Fruit fly (Drosophila melanogaster): Measurements from ENCODE around the gene Gyc32E.

The Gyc32E gene

DNA sequence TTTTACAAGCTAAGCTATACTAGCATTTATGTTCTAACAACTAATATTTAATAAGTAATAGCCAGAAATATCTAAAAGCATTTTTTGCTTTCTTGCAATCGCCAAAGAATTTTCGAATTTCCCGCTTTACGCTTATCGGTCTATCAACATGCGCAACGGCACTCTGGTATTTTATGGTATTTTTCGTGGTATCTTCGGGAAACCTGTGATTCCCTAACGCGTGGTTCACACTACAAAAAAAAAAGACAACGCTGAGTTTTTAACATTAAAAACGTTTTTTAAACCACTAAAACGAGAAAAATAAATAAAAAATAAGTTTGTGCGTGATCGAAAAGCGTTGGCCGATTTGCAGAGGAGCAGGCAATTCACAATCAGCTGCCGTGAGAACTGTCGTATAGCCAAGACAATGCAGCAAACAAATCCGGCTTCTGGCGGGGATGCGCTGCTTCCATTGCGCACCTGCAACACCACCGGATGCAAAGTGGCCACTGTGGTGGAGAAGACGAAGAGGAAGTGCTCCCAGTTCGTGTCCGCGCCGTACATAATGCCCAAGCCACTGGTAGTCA, 30.0 kb upstream of the Gyc32E start, which contains the start of gene Boh2 (continued):
- no peak for TF ChIP-seq eyg (GFP tag; optimal IDR thresholded peaks at IDR 0.05)
- no peak for TF ChIP-seq dati (GFP tag; IDR thresholded peaks at IDR 0.05)
- TF ChIP-seq en (GFP tag; optimal IDR thresholded peaks at IDR 0.05), result no peak
- TF ChIP-seq CG2129 (GFP tag; IDR thresholded peaks at IDR 0.05; ENCODE audit: partially characterized antibody), result no peak
- no peak for TF ChIP-seq nerfin-2 (GFP tag; IDR thresholded peaks at IDR 0.05; ENCODE audit: partially characterized antibody)
- no peak for TF ChIP-seq CG17802 (tag; optimal IDR thresholded peaks at IDR 0.05)
- TF ChIP-seq E2f2 (GFP tag; IDR thresholded peaks at IDR 0.05), result peak; percentile 93
- TF ChIP-seq Hmx (GFP tag; optimal IDR thresholded peaks at IDR 0.05), result no peak
- TF ChIP-seq Dek (tag; optimal IDR thresholded peaks at IDR 0.05), result no peak
- no peak for TF ChIP-seq Dfd (GFP tag; optimal IDR thresholded peaks at IDR 0.05)
- TF ChIP-seq nerfin-1 (tag; optimal IDR thresholded peaks at IDR 0.05), result peak; percentile 33
- TF ChIP-seq CG9727 (GFP tag; optimal IDR thresholded peaks at IDR 0.05), result no peak
- no peak for TF ChIP-seq zen2 (GFP tag; IDR thresholded peaks at IDR 0.05; ENCODE audit: partially characterized antibody)
- TF ChIP-seq CG1603 (tag; optimal IDR thresholded peaks at IDR 0.05), result peak; percentile 26
- no peak for TF ChIP-seq tna (GFP tag; IDR thresholded peaks at IDR 0.05; ENCODE audit: partially characterized antibody)
- peak; percentile 72 for TF ChIP-seq stwl (tag; optimal IDR thresholded peaks at IDR 0.05)
- TF ChIP-seq Nf-YA (GFP tag; IDR thresholded peaks at IDR 0.05), result no peak
- TF ChIP-seq Lim3 (GFP tag; IDR thresholded peaks at IDR 0.05), result no peak
- no peak for TF ChIP-seq CG34376 (GFP tag; optimal IDR thresholded peaks at IDR 0.05)
- TF ChIP-seq Hsf (GFP tag; optimal IDR thresholded peaks at IDR 0.05), result no peak
- TF ChIP-seq CG11398 (GFP tag; optimal IDR thresholded peaks at IDR 0.05), result no peak
- TF ChIP-seq CG17186 (GFP tag; optimal IDR thresholded peaks at IDR 0.05), result peak; percentile 61
- TF ChIP-seq CG8290 (GFP tag; optimal IDR thresholded peaks at IDR 0.05), result no peak
- TF ChIP-seq CG8290 (tag; optimal IDR thresholded peaks at IDR 0.05), result no peak
- TF ChIP-seq grau (tag; optimal IDR thresholded peaks at IDR 0.05), result no peak
- no peak for TF ChIP-seq B-H2 (GFP tag; optimal IDR thresholded peaks at IDR 0.05)
- no peak for TF ChIP-seq CG11247 (GFP tag; IDR thresholded peaks at IDR 0.05)
- TF ChIP-seq scrt (GFP tag; optimal IDR thresholded peaks at IDR 0.05), result no peak
- TF ChIP-seq CG1602 (GFP tag; optimal IDR thresholded peaks at IDR 0.05), result no peak
- peak; percentile 7 for TF ChIP-seq CTCF (GFP tag; optimal IDR thresholded peaks at IDR 0.05)
- no peak for TF ChIP-seq prd (optimal IDR thresholded peaks at IDR 0.05)
- TF ChIP-seq prd (GFP tag; IDR thresholded peaks at IDR 0.05), result no peak
- no peak for TF ChIP-seq wor (GFP tag; IDR thresholded peaks at IDR 0.05)
- no peak for TF ChIP-seq dimm (GFP tag; IDR thresholded peaks at IDR 0.05)
- TF ChIP-seq CG14710 (tag; optimal IDR thresholded peaks at IDR 0.05), result peak; percentile 26
- no peak for TF ChIP-seq Neu2 (GFP tag; optimal IDR thresholded peaks at IDR 0.05; ENCODE audit: borderline replicate concordance)
- TF ChIP-seq CHES-1-like (GFP tag; optimal IDR thresholded peaks at IDR 0.05), result no peak
- no peak for TF ChIP-seq CG17385 (GFP tag; optimal IDR thresholded peaks at IDR 0.05)
- TF ChIP-seq Hr3 (GFP tag; optimal IDR thresholded peaks at IDR 0.05), result no peak
- no peak for TF ChIP-seq psq (GFP tag; optimal IDR thresholded peaks at IDR 0.05)
- TF ChIP-seq CG11456 (GFP tag; IDR thresholded peaks at IDR 0.05), result no peak
- TF ChIP-seq HHEX (GFP tag; optimal IDR thresholded peaks at IDR 0.05), result no peak
- TF ChIP-seq C15 (GFP tag; IDR thresholded peaks at IDR 0.05), result no peak
- no peak for TF ChIP-seq gt (GFP tag; IDR thresholded peaks at IDR 0.05)
- no peak for TF ChIP-seq CG15696 (tag; optimal IDR thresholded peaks at IDR 0.05)
- peak; percentile 34 for TF ChIP-seq CG10267 (tag; optimal IDR thresholded peaks at IDR 0.05)
- TF ChIP-seq zf30C (GFP tag; optimal IDR thresholded peaks at IDR 0.05), result peak; percentile 28

All from whole organism, embryonic.